Worm (Caenorhabditis elegans) whole organism, mixed stage, embryonic: ENCODE results near the gene srt-29.

Source experiments
- bed-3 ChIP-seq: fragments of 200-800 bp; sonication (Bioruptor generic); optimal IDR thresholded peaks from 3 replicates; lab custom pipeline; 2018; ENCODE audit warnings: mild to moderate bottlenecking, missing genetic modification characterization, moderate library complexity, missing compliant biosample characterization
- drap-1 ChIP-seq: fragments of 200-800 bp; sonication (Bioruptor generic); optimal IDR thresholded peaks from 3 replicates; lab custom pipeline; 2018; ENCODE audit warnings: mild to moderate bottlenecking, missing genetic modification characterization, missing compliant biosample characterization
- elt-3 ChIP-seq: fragments of 150-350 bp; optimal IDR thresholded peaks from 2 replicates; lab custom pipeline; 2014; ENCODE audit warnings: missing biosample characterization, missing genetic modification characterization
- lsy-2 ChIP-seq: fragments of 150-350 bp; optimal IDR thresholded peaks from 2 replicates; lab custom pipeline; 2014; ENCODE audit warnings: missing biosample characterization, missing genetic modification characterization
- mep-1 ChIP-seq: fragments of 150-350 bp; optimal IDR thresholded peaks from 2 replicates; lab custom pipeline; 2017; ENCODE audit warnings: missing biosample characterization, missing genetic modification reagents, missing genetic modification characterization, inconsistent platforms
- mls-2 ChIP-seq: sonication (generic microtip); optimal IDR thresholded peaks from 2 replicates; lab custom pipeline; 2016; ENCODE audit warnings: mild to moderate bottlenecking, missing genetic modification characterization, moderate library complexity, missing compliant biosample characterization
- nhr-12 ChIP-seq: fragments of 150-350 bp; optimal IDR thresholded peaks from 2 replicates; lab custom pipeline; 2014; ENCODE audit warnings: missing biosample characterization, missing genetic modification characterization
- nhr-28 ChIP-seq: fragments of 150-350 bp; optimal IDR thresholded peaks from 2 replicates; lab custom pipeline; 2014; ENCODE audit warnings: missing biosample characterization, missing genetic modification characterization
- nhr-76 ChIP-seq: sonication (generic microtip); optimal IDR thresholded peaks from 2 replicates; lab custom pipeline; 2017; ENCODE audit warnings: missing biosample characterization, missing genetic modification characterization
- pha-4 ChIP-seq: fragments of 150-350 bp; optimal IDR thresholded peaks from 2 replicates; lab custom pipeline; 2018; ENCODE audit warnings: missing biosample characterization, missing genetic modification reagents, missing genetic modification characterization
- snpc-4 ChIP-seq: fragments of 150-350 bp; optimal IDR thresholded peaks from 2 replicates; lab custom pipeline; 2014; ENCODE audit warnings: missing biosample characterization, missing genetic modification characterization
- unc-39 ChIP-seq: fragments of 150-350 bp; optimal IDR thresholded peaks from 2 replicates; lab custom pipeline; 2014; ENCODE audit warnings: missing biosample characterization, missing genetic modification characterization
- unc-62 ChIP-seq: fragments of 150-350 bp; optimal IDR thresholded peaks from 2 replicates; lab custom pipeline; 2014; ENCODE audit warnings: missing biosample characterization, missing genetic modification reagents, missing genetic modification characterization

DNA sequence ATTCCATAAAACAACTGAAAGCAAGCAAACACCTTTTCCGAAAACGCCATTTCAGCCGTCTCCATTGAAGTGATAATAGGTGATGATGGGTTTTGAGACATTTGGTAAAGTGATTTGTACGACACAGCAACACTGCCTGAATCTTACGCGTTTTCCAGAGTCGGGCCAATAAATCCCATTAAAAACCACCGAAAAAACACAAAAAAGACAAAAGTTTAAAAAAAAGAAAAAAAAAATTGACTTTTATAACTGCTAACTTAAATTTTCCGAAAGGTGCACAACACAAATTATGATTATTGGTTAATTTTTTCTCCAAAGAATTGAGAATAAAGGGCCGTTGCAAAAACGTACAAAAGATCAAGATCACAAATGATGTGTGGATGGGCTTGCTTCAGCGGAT, 15.4 kb upstream of the srt-29 start, which contains the start of gene srg-57:
- TF ChIP-seq pha-4 (tag; lab: Kevin White, UChicago) (no peak), drap-1 (no peak), mep-1 (tag; lab: Kevin White, UChicago) (no peak), unc-39 (no peak), snpc-4 (tag; lab: Kevin White, UChicago) (no peak), elt-3 (tag; lab: Kevin White, UChicago) (no peak), nhr-28 (no peak), nhr-12 (tag; lab: Kevin White, UChicago) (no peak), unc-62 (no peak), nhr-76 (no peak), bed-3 (no peak), mls-2 (tag; lab: Kevin White, UChicago) (no peak), lsy-2 (no peak)
